Fruit fly (Drosophila melanogaster) Kc167 (cell line): Measurements from ENCODE around the gene CG13720.

Experiments used
- Myc ChIP-seq: fragments of >200 bp; optimal IDR thresholded peaks from 2 replicates; lab custom pipeline; 2017; ENCODE audit warnings: missing external identifiers
- Sin3A ChIP-seq: fragments of >200 bp; optimal IDR thresholded peaks from 2 replicates; lab custom pipeline; 2018; ENCODE audit warnings: missing external identifiers
- h ChIP-seq: fragments of >200 bp; optimal IDR thresholded peaks from 3 replicates; lab custom pipeline; 2018; ENCODE audit warnings: missing external identifiers
- insv ChIP-seq: fragments of >200 bp; optimal IDR thresholded peaks from 3 replicates; lab custom pipeline; 2018; ENCODE audit warnings: missing external identifiers
- psq ChIP-seq: fragments of >200 bp; optimal IDR thresholded peaks from 2 replicates; lab custom pipeline; 2017; ENCODE audit warnings: missing external identifiers
- ttk ChIP-seq: sonication (Bioruptor generic); optimal IDR thresholded peaks from 2 replicates; lab custom pipeline; 2017; ENCODE audit warnings: missing external identifiers

CG13720 gene

dm6 chr3L:4474946-4475470 is 25.3 kb downstream of the CG13720 start:
- TF ChIP-seq insv (lab: Kevin White, UChicago) (no peak), psq (lab: Kevin White, UChicago) (no peak), Sin3A (lab: Kevin White, UChicago) (no peak), h (no peak), ttk (lab: Kevin White, UChicago) (no peak), Myc (no peak)

DNA sequence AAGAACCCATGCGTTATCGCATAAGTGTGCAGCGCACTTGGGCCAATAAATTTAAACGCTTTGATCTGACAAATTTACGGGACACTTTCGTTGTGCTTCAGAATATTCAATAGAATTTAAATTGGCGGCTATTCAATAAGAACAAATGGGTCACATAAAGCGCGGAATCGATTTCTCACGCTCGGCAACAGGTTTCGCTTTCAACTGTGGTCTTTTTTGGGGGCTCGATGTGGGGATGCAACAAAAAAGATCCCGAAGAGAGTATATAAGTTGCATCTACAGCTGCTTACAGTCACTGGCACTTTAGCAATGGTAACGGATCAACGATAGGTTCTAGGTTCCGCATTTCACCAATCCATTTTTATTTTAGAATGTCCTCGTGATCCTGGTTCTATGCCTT is 27.5 kb downstream of the CG13720 start, which contains the start of gene CG11349:
Gene CG11349 (plus strand): TSS at position 301 of the 400 bp plus-strand sequence.
- TF ChIP-seq h (no peak), insv (lab: Kevin White, UChicago) (no peak), ttk (lab: Kevin White, UChicago) (no peak), Myc (no peak), Sin3A (lab: Kevin White, UChicago) (no peak), psq (lab: Kevin White, UChicago) (no peak)

DNA sequence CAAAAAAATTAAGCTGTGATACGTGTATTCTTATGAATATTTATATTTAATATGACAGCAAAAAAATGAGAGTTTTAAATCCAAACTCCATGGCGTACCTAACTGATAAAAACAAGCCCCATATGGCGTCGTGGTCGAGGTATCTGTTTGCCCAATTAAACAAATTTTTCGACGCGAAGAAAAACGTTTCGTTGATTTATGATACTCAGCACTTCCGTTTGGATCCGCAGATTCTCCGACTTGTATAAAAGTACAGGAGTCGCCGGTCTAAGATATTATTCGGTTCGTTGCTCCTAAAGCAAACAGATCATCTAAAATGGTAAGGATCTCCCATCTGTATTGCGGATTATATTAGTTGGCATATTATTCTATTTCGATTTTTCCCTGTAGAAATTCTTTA is 28.9 kb downstream of the CG13720 start, which contains the start of gene CG32248:
Gene CG32248 (plus strand): TSS at position 301 of the 400 bp plus-strand sequence.
- no peak for TF ChIP-seq Sin3A (lab: Kevin White, UChicago)
- no peak for TF ChIP-seq psq (lab: Kevin White, UChicago)
- TF ChIP-seq h: no peak
- TF ChIP-seq ttk (lab: Kevin White, UChicago): no peak
- TF ChIP-seq Myc: no peak
- no peak for TF ChIP-seq insv (lab: Kevin White, UChicago)

DNA sequence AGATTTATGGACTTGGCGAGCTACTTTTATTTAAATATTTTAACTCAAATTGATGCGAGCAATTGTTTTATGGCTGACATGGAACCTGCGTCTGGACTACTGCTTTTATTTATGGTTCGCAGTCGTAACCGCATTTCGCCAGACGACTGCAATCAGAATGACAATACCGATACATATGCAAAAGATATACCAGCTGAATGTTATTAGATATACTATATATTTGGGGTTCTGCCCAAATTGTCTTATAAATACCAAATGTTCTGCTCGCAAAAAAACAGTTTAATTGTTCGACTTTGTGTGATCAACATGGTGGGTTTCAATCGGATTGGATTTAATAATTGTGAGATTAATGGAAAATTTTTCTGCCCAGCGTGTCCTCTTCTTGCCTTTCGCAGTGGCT is 30.6 kb downstream of the CG13720 start, which contains the start of gene CG32249:
Gene CG32249 (plus strand): TSS at position 301 of the 400 bp plus-strand sequence.
- no peak for TF ChIP-seq insv (lab: Kevin White, UChicago)
- no peak for TF ChIP-seq Sin3A (lab: Kevin White, UChicago)
- no peak for TF ChIP-seq h
- TF ChIP-seq ttk (lab: Kevin White, UChicago): no peak
- no peak for TF ChIP-seq Myc
- no peak for TF ChIP-seq psq (lab: Kevin White, UChicago)

DNA sequence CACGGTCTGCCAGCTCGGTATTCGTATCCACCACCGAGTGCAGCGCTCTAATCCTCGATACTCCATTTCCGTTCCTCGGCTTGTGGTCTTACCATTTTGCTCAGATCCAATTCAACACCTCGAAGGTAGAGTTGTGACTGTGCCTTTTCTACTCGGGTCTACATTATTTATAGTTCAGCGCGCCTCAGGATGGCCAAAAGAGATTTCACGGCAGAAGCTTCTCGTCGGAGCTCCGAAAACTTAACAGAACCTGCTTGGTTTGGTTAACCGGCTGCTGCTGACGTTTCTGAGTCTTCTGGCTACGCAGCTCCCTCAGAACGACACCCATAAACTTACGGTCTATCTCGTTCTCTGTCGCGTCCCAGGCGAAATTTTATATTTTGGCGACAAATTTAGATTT is 33.8 kb downstream of the CG13720 start, which contains the start of gene CG32241:
Gene CG32241 (minus strand): TSS at position 101 of the 400 bp plus-strand sequence.
- no peak for TF ChIP-seq ttk (lab: Kevin White, UChicago)
- no peak for TF ChIP-seq psq (lab: Kevin White, UChicago)
- no peak for TF ChIP-seq h

DNA sequence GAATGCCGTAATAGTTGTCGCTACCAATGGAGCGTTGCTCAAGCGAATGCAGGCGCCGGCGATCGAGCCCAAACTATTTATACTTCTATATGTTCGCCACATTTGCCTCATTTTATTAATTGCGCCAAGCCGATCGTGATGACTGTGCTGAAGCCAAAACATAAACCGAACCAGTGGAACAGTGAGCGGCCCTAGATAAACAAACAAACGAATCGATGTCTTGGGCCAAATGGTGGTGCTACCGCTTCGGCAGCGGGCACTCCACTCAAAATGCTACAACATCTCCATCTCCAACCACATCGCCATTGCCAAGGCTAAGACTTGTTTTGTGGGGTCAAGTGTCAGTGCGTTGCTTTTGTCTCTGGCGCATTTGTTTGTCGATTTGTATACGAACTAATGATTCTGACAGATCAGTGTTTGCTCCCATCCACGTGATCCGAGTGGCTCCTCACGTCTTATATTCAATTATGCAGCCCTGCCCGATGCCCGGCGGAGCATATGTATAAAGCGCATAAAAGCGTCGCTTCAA is 36.5 kb downstream of the CG13720 start, which contains the start of gene CG15024:
Gene CG15024 (minus strand): TSS at position 51 of the 529 bp plus-strand sequence.
- TF ChIP-seq psq (lab: Kevin White, UChicago): no peak
- TF ChIP-seq insv (lab: Kevin White, UChicago): no peak
- TF ChIP-seq Myc: no peak
- TF ChIP-seq Sin3A (lab: Kevin White, UChicago): no peak
- TF ChIP-seq ttk (lab: Kevin White, UChicago): no peak
- TF ChIP-seq h: no peak

DNA sequence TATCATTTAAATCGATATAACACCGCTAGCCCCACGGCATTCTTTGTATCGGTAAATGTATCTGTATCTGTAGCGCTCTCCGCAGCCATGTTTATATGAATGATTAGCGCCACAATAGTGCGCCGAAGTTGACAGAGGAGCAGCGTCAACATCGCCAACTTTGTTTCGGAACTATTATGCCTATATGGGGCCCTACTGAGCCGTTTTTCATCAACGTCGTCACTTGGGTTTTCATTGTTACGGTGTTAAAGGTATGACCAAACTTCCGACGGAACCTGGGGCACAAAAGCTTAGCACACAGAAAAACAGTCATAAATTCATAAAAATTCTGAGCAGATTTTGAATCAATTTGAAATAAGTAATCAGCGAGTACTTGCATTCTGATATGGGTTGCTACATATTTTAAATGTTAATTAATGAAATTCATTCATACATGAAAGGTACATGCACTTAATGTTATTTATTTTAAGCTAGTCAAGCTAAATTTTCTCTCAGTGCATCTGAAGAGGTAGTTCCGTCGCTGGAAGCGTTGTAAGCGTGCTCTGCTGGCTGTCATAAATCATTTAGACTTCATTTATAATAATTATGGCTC is 38.8 kb downstream of the CG13720 start, which contains the start of gene CG15023:
Gene CG15023 (minus strand): TSS at position 51 of the 592 bp plus-strand sequence.
- TF ChIP-seq ttk (lab: Kevin White, UChicago) (no peak), psq (lab: Kevin White, UChicago) (no peak), Myc (no peak)

DNA sequence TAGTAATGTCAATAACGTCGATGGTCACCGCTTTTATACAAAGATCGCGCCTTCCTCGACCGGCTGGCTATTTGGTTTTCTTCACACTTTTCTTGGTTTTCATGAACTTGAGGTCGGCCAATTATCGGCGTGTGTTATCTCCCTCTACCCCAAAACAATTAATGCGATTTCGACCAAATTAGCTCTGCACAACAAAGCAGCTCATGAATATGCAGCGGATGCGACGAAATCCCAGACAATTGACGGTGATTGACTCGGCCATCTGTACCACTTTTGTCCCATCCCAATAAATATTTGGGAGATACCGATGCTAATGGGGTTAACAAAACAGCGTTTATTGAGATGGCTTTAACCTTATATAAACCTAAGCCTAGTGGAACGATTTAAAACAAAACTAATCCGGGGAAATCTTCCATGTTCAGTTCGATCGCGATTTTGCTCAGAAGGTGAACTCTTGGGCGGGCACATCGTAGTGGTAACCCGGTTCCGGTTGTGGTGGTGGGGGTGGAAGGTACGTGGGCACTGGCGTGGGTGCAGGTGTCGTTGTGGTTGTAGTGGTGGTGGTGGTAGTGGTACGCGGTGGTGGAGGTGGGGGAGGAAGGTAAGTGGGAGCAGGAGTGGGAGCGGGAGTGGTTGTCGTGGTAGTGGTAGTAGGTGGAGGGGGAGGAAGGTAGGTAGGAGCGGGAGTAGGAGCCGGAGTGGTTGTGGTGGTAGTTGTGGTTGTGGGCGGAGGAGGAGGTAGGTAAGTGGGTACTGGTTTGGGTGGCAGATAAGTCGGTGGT is 39.8 kb downstream of the CG13720 start, which contains the start of gene CG15022:
Gene CG15022 (minus strand): TSS at position 11 of the 782 bp plus-strand sequence.
- no peak for TF ChIP-seq Myc
- TF ChIP-seq ttk (lab: Kevin White, UChicago): no peak
- TF ChIP-seq psq (lab: Kevin White, UChicago): no peak
- TF ChIP-seq Sin3A (lab: Kevin White, UChicago): no peak

DNA sequence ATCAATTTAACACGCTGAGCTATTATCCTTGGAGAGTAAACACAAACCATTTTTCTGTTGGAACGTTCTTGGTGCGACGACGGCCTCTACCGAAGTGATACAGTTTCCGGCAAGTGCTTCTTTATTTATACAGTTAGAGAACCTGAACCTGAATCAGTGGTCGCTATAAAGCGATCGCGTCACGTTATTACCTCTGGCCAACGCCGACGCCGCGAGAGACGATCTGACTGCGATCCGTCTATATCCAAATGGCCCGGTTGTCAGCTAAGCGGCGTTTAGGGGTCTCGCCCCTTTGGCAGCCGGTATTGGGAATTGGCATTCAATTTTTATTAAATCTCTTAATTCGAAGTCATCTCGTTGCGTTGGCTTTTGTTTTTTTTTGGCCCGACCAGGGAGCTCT is 42.2 kb downstream of the CG13720 start, which contains the start of gene CG11345:
Gene CG11345 (minus strand): TSS at position 101 of the 400 bp plus-strand sequence.
- TF ChIP-seq psq (lab: Kevin White, UChicago) (no peak), Sin3A (lab: Kevin White, UChicago) (no peak), ttk (lab: Kevin White, UChicago) (no peak), insv (lab: Kevin White, UChicago) (no peak), Myc (no peak), h (no peak)
